Fruit fly (Drosophila melanogaster) whole organism, embryonic: ENCODE measurements around the gene Ptp4E.
A peak's percentile ranks its signal among the peaks of the same experiment; 100 is the strongest.

Experiments used
- Abd-B ChIP-seq: fragments of 200-800 bp; sonication (Bioruptor generic); optimal IDR thresholded peaks from 2 replicates; lab custom pipeline; 2018; ENCODE audit warnings: missing biosample characterization, mild to moderate bottlenecking, missing genetic modification characterization, moderate library complexity
- Atf3 ChIP-seq: fragments of 200-800 bp; sonication (Bioruptor generic); optimal IDR thresholded peaks from 3 replicates; lab custom pipeline; 2016; ENCODE audit warnings: missing biosample characterization, missing genetic modification characterization
- Awh ChIP-seq: fragments of 200-800 bp; sonication (Bioruptor generic); IDR thresholded peaks from 2 replicates; pipeline ENCODE4, ENCODE4 v1.3.6; 2022; ENCODE audit warnings: missing biosample characterization, missing genetic modification characterization
- Bgb ChIP-seq: fragments of 200-800 bp; sonication (Bioruptor generic); IDR thresholded peaks from 2 replicates; pipeline ENCODE4 v1.3.6; 2022; ENCODE audit warnings: missing biosample characterization, missing genetic modification characterization; ENCODE audit not compliant: partially characterized antibody
- C15 ChIP-seq: fragments of 200-800 bp; sonication (Bioruptor generic); IDR thresholded peaks from 3 replicates; pipeline ENCODE4 v1.3.6; 2022; ENCODE audit warnings: missing biosample characterization, missing genetic modification characterization
- CG1024 ChIP-seq: fragments of 200-800 bp; sonication (Bioruptor generic); IDR thresholded peaks from 2 replicates; pipeline ENCODE4 v1.3.6; 2022; ENCODE audit warnings: missing biosample characterization, missing genetic modification characterization
- CG11247 ChIP-seq: fragments of 200-800 bp; sonication (Bioruptor generic); IDR thresholded peaks from 2 replicates; pipeline ENCODE4 v1.3.6; 2022; ENCODE audit warnings: missing biosample characterization, missing genetic modification characterization
- CG11504 ChIP-seq: fragments of 200-800 bp; sonication (Bioruptor generic); optimal IDR thresholded peaks from 3 replicates; lab custom pipeline; 2019; ENCODE audit warnings: missing biosample characterization, mild to moderate bottlenecking, missing genetic modification characterization, moderate library complexity
- CG15514 ChIP-seq: fragments of 200-800 bp; sonication (Bioruptor generic); optimal IDR thresholded peaks from 3 replicates; lab custom pipeline; 2017; ENCODE audit warnings: missing biosample characterization, missing genetic modification characterization, mild to moderate bottlenecking, moderate library complexity, missing genetic modification reagents
- CG1602 ChIP-seq: fragments of 200-800 bp; sonication (Bioruptor generic); optimal IDR thresholded peaks from 3 replicates; lab custom pipeline; 2016; ENCODE audit warnings: missing biosample characterization, missing genetic modification characterization
- CG17568 ChIP-seq: fragments of 200-800 bp; sonication (Bioruptor generic); optimal IDR thresholded peaks from 2 replicates; lab custom pipeline; 2018; ENCODE audit warnings: missing biosample characterization, mild to moderate bottlenecking, missing genetic modification characterization, moderate library complexity
- CG17612 ChIP-seq: fragments of 200-800 bp; sonication (Bioruptor generic); IDR thresholded peaks from 2 replicates; pipeline ENCODE4 v1.3.6; 2022; ENCODE audit warnings: missing biosample characterization, missing genetic modification characterization
- CG2199 ChIP-seq: fragments of 200-800 bp; sonication (Bioruptor generic); IDR thresholded peaks from 3 replicates; pipeline ENCODE4 v1.3.6; 2022; ENCODE audit warnings: missing biosample characterization, missing genetic modification characterization
- CG30020 ChIP-seq: fragments of 200-800 bp; optimal IDR thresholded peaks from 2 replicates; lab custom pipeline; 2019; ENCODE audit warnings: missing biosample characterization, mild to moderate bottlenecking, missing genetic modification characterization, moderate library complexity
- CG31365 ChIP-seq: fragments of 200-800 bp; sonication (Bioruptor generic); optimal IDR thresholded peaks from 2 replicates; lab custom pipeline; 2018; ENCODE audit warnings: missing biosample characterization, mild to moderate bottlenecking, missing genetic modification characterization
- CG31441 ChIP-seq: fragments of 200-800 bp; sonication (Bioruptor generic); IDR thresholded peaks from 2 replicates; pipeline ENCODE4 v1.3.6; 2022; ENCODE audit warnings: missing biosample characterization, missing genetic modification characterization
- CG3163 ChIP-seq: fragments of 200-800 bp; sonication (Bioruptor generic); optimal IDR thresholded peaks from 3 replicates; lab custom pipeline; 2016; ENCODE audit warnings: missing biosample characterization, missing genetic modification characterization
- CG4820 ChIP-seq: fragments of 200-800 bp; sonication (Bioruptor generic); optimal IDR thresholded peaks from 3 replicates; lab custom pipeline; 2016; ENCODE audit warnings: missing biosample characterization, missing genetic modification characterization
- CG4854 ChIP-seq: fragments of 200-800 bp; sonication (Bioruptor generic); optimal IDR thresholded peaks from 2 replicates; lab custom pipeline; 2016; ENCODE audit warnings: missing biosample characterization, missing genetic modification characterization, inconsistent platforms
- CG6272 ChIP-seq: fragments of 200-800 bp; sonication (Bioruptor generic); IDR thresholded peaks from 2 replicates; pipeline ENCODE4 v1.3.6; 2022; ENCODE audit warnings: missing biosample characterization, missing genetic modification characterization
- CG7357 ChIP-seq: fragments of 200-800 bp; sonication (Bioruptor generic); IDR thresholded peaks from 3 replicates; pipeline ENCODE4 v1.3.6; 2022; ENCODE audit warnings: missing biosample characterization, missing genetic modification characterization
- CG8281 ChIP-seq: fragments of 200-800 bp; sonication (Bioruptor generic); optimal IDR thresholded peaks from 2 replicates; lab custom pipeline; 2018; ENCODE audit warnings: missing biosample characterization, mild to moderate bottlenecking, missing genetic modification characterization, moderate library complexity
- CG8765 ChIP-seq: fragments of 200-800 bp; sonication (Bioruptor generic); IDR thresholded peaks from 2 replicates; pipeline ENCODE4 v1.3.6; 2022; ENCODE audit warnings: missing biosample characterization, missing genetic modification characterization
- CG9609 ChIP-seq: fragments of 200-800 bp; sonication (Bioruptor generic); optimal IDR thresholded peaks from 3 replicates; lab custom pipeline; 2016; ENCODE audit warnings: missing biosample characterization, missing genetic modification characterization
- Chrac-16 ChIP-seq: fragments of 200-800 bp; sonication (Bioruptor generic); optimal IDR thresholded peaks from 3 replicates; lab custom pipeline; 2016; ENCODE audit warnings: missing biosample characterization, missing genetic modification characterization
- HLH4C ChIP-seq: fragments of 200-800 bp; sonication (Bioruptor generic); IDR thresholded peaks from 3 replicates; pipeline ENCODE4 v1.3.6; 2022; ENCODE audit warnings: missing biosample characterization, missing genetic modification characterization; ENCODE audit not compliant: partially characterized antibody
- Hmx ChIP-seq: fragments of 200-800 bp; sonication (Bioruptor generic); optimal IDR thresholded peaks from 2 replicates; lab custom pipeline; 2016; ENCODE audit warnings: missing biosample characterization, missing genetic modification characterization
- Kr ChIP-seq: fragments of 200-800 bp; sonication (Bioruptor generic); optimal IDR thresholded peaks from 2 replicates; lab custom pipeline; 2017; ENCODE audit warnings: missing biosample characterization, mild to moderate bottlenecking, missing genetic modification characterization
- NfI ChIP-seq: fragments of 200-800 bp; sonication (Bioruptor generic); optimal IDR thresholded peaks from 3 replicates; lab custom pipeline; 2018; ENCODE audit warnings: missing biosample characterization, mild to moderate bottlenecking, missing genetic modification characterization, moderate library complexity
- Oaz ChIP-seq: fragments of 200-800 bp; sonication (Bioruptor generic); IDR thresholded peaks from 2 replicates; pipeline ENCODE4 v1.3.6; 2022; ENCODE audit warnings: missing biosample characterization, missing genetic modification characterization
- Rfx ChIP-seq: fragments of 200-800 bp; sonication (Bioruptor generic); IDR thresholded peaks from 2 replicates; pipeline ENCODE4 v1.3.6; 2022; ENCODE audit warnings: missing biosample characterization, missing genetic modification characterization
- Sin3A ChIP-seq: fragments of >200 bp; optimal IDR thresholded peaks from 2 replicates; lab custom pipeline; 2018
- Sox102F ChIP-seq: fragments of 200-800 bp; sonication (Bioruptor generic); optimal IDR thresholded peaks from 2 replicates; lab custom pipeline; 2018; ENCODE audit warnings: missing biosample characterization, mild to moderate bottlenecking, missing genetic modification characterization, moderate library complexity
- aop ChIP-seq: fragments of 200-800 bp; sonication (Bioruptor generic); IDR thresholded peaks from 2 replicates; pipeline ENCODE4 v1.3.6; 2022; ENCODE audit warnings: missing biosample characterization, missing genetic modification characterization
- ara ChIP-seq: fragments of 200-800 bp; sonication (Bioruptor generic); IDR thresholded peaks from 2 replicates; pipeline ENCODE4 v1.3.6; 2022; ENCODE audit warnings: missing biosample characterization, missing genetic modification characterization
- az2 ChIP-seq: fragments of 200-800 bp; sonication (Bioruptor generic); optimal IDR thresholded peaks from 3 replicates; lab custom pipeline; 2016; ENCODE audit warnings: missing biosample characterization, missing genetic modification characterization
- bsh ChIP-seq, 2 experiments: fragments of 200-800 bp; sonication (Bioruptor generic); optimal IDR thresholded peaks; 2 replicates each; lab custom pipeline; 2017 to 2018; ENCODE audit warnings: mild to moderate bottlenecking in 2 of 2, missing biosample characterization in 2 of 2, missing genetic modification characterization in 2 of 2, moderate library complexity in 1 of 2
- chn ChIP-seq: fragments of 200-800 bp; sonication (Bioruptor generic); optimal IDR thresholded peaks from 2 replicates; lab custom pipeline; 2016; ENCODE audit warnings: missing biosample characterization, missing genetic modification characterization
- corto ChIP-seq: fragments of 200-800 bp; sonication (Bioruptor generic); optimal IDR thresholded peaks from 2 replicates; lab custom pipeline; 2016; ENCODE audit warnings: missing biosample characterization, mild to moderate bottlenecking, missing genetic modification characterization, moderate library complexity
- ind ChIP-seq: fragments of 200-800 bp; sonication (Bioruptor generic); optimal IDR thresholded peaks from 3 replicates; lab custom pipeline; 2016; ENCODE audit warnings: missing biosample characterization, missing genetic modification characterization
- lmd ChIP-seq: fragments of 200-800 bp; sonication (Bioruptor generic); IDR thresholded peaks from 2 replicates; pipeline ENCODE4 v1.3.6; 2022; ENCODE audit warnings: missing biosample characterization, missing genetic modification characterization
- onecut ChIP-seq: fragments of 200-800 bp; sonication (Bioruptor generic); IDR thresholded peaks from 2 replicates; pipeline ENCODE4 v1.3.6; 2022; ENCODE audit warnings: missing biosample characterization, missing genetic modification characterization
- org-1 ChIP-seq: fragments of 200-800 bp; sonication (Bioruptor generic); optimal IDR thresholded peaks from 2 replicates; lab custom pipeline; 2017; ENCODE audit warnings: missing biosample characterization, missing genetic modification characterization
- pita ChIP-seq: fragments of 200-800 bp; sonication (Bioruptor generic); optimal IDR thresholded peaks from 2 replicates; lab custom pipeline; 2017; ENCODE audit warnings: missing biosample characterization, mild to moderate bottlenecking, missing genetic modification characterization
- sens-2 ChIP-seq: fragments of 200-800 bp; sonication (Bioruptor generic); IDR thresholded peaks from 2 replicates; pipeline ENCODE4 v1.3.6; 2022; ENCODE audit warnings: missing biosample characterization, missing genetic modification characterization
- shn ChIP-seq: fragments of 200-800 bp; sonication (Bioruptor generic); optimal IDR thresholded peaks from 3 replicates; lab custom pipeline; 2016; ENCODE audit warnings: missing biosample characterization, missing genetic modification characterization
- slp2 ChIP-seq: fragments of 200-800 bp; sonication (Bioruptor generic); optimal IDR thresholded peaks from 2 replicates; lab custom pipeline; 2016; ENCODE audit warnings: missing biosample characterization, missing genetic modification characterization
- sob ChIP-seq: fragments of 200-800 bp; sonication (Bioruptor generic); IDR thresholded peaks from 2 replicates; pipeline ENCODE4 v1.3.6; 2022; ENCODE audit warnings: missing biosample characterization, missing genetic modification characterization
- sqz ChIP-seq: fragments of 200-800 bp; sonication (Bioruptor generic); optimal IDR thresholded peaks from 3 replicates; lab custom pipeline; 2018; ENCODE audit warnings: missing biosample characterization, mild to moderate bottlenecking, missing genetic modification characterization
- zen2 ChIP-seq: fragments of 200-800 bp; sonication (Bioruptor generic); IDR thresholded peaks from 3 replicates; pipeline ENCODE4 v1.3.6; 2022; ENCODE audit warnings: missing biosample characterization, missing genetic modification characterization; ENCODE audit not compliant: partially characterized antibody
- zfh1 ChIP-seq: fragments of 200-800 bp; sonication (Bioruptor generic); IDR thresholded peaks from 3 replicates; pipeline ENCODE4 v1.3.6; 2022; ENCODE audit warnings: missing biosample characterization, missing genetic modification characterization

Gene Ptp4E

DNA sequence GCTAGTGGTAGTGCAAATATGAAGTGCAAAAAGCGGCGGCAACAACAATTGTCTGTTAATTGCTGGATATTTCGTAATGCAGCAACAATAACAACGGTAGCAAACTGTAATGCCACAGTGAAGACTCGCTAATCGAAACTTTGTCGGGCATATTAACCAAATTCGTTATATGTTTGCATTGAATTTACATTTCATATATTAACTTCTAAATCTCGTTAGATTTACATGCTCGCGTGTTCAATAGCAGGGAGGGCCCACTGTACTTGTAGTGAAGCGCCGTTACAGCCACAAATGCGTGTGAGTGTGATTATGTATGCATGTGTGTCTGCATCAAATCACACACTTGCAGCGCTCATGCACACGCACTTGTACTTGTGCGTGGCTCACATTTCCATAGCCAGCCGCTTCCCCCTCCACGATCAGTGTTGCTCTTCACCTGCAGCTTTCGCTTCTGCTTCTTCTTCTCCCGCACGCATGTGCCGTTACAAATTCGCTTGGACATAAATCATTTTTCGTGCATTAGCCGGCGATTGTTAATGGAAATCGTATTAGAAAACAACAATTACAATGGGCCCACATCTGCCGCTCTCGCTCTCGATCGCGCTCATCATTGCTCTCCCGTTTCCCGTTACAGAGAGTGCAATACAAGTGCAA lies 987 bp downstream of the Ptp4E start (continued):
- TF ChIP-seq CG7357 (GFP tag; lab: Robert Waterston, UW) (peak; percentile 87), Awh (GFP tag; lab: Robert Waterston, UW) (peak; percentile 97), lmd (peak; percentile 96), CG17612 (GFP tag; lab: Robert Waterston, UW) (peak; percentile 79), CG11247 (GFP tag; lab: Robert Waterston, UW) (peak; percentile 88), CG17568 (GFP tag; lab: Kevin White, UChicago) (peak; percentile 88), Chrac-16 (GFP tag; lab: Kevin White, UChicago) (peak; percentile 96), CG1602 (GFP tag; lab: Kevin White, UChicago) (peak; percentile 95), zfh1 (peak; percentile 99), slp2 (GFP tag; lab: Kevin White, UChicago) (peak; percentile 91), corto (peak; percentile 6), CG8281 (tag; lab: Kevin White, UChicago) (peak; percentile 81), CG6272 (GFP tag; lab: Robert Waterston, UW) (peak; percentile 87), pita (GFP tag; lab: Kevin White, UChicago) (no peak), onecut (GFP tag; lab: Robert Waterston, UW) (peak; percentile 95), CG2199 (GFP tag; lab: Robert Waterston, UW) (peak; percentile 97), CG30020 (tag; lab: Kevin White, UChicago) (peak; percentile 68), ind (GFP tag; lab: Kevin White, UChicago) (peak; percentile 95), CG1024 (peak; percentile 94), CG9609 (GFP tag; lab: Kevin White, UChicago) (peak; percentile 93), CG3163 (peak; percentile 78), sob (GFP tag; lab: Robert Waterston, UW) (peak; percentile 91), CG4820 (GFP tag; lab: Kevin White, UChicago) (peak; percentile 95), ara (GFP tag; lab: Robert Waterston, UW) (peak; percentile 98), HLH4C (GFP tag; lab: Robert Waterston, UW) (no peak), CG11504 (tag; lab: Kevin White, UChicago) (peak; percentile 95), CG8765 (peak; percentile 96), Oaz (GFP tag; lab: Robert Waterston, UW) (peak; percentile 88), C15 (GFP tag; lab: Robert Waterston, UW) (peak; percentile 76; the same call in 2 of the 3 replicates), sqz (GFP tag; lab: Kevin White, UChicago) (peak; percentile 78), CG31365 (tag; lab: Kevin White, UChicago) (peak; percentile 83), zen2 (GFP tag; lab: Robert Waterston, UW) (no peak), Rfx (GFP tag; lab: Robert Waterston, UW) (peak; percentile 92), sens-2 (GFP tag; lab: Robert Waterston, UW) (peak; percentile 98), CG4854 (peak; percentile 88), Sin3A (lab: Kevin White, UChicago) (no peak), Sox102F (peak; percentile 98), bsh (GFP tag; optimal IDR thresholded peaks at IDR 0.05; lab: Kevin White, UChicago) (peak; percentile 83 to 97), az2 (GFP tag; lab: Kevin White, UChicago) (peak; percentile 96), shn (GFP tag; lab: Kevin White, UChicago) (peak; percentile 87), CG31441 (GFP tag; lab: Robert Waterston, UW) (peak; percentile 95), NfI (GFP tag; lab: Kevin White, UChicago) (peak; percentile 95), aop (peak; percentile 94), Atf3 (GFP tag; lab: Kevin White, UChicago) (peak; percentile 93), org-1 (peak; percentile 98), Abd-B (peak; percentile 93), Kr (GFP tag; lab: Kevin White, UChicago) (peak; percentile 82), CG15514 (GFP tag; lab: Kevin White, UChicago) (peak; percentile 67), chn (GFP tag; lab: Kevin White, UChicago) (peak; percentile 97), Bgb (0 out of 2 replicates have a peak, but pooled peaks have one; percentile 8), Hmx (peak; percentile 71)
